Fruit fly (Drosophila melanogaster) whole organism, embryonic: ENCODE data around the gene p23.

Source experiments
- Asciz ChIP-seq: fragments of 200-800 bp; sonication (Bioruptor generic); optimal IDR thresholded peaks from 2 replicates; lab custom pipeline; 2017; ENCODE audit warnings: missing biosample characterization, mild to moderate bottlenecking, missing genetic modification characterization, missing genetic modification reagents
- B-H1 ChIP-seq: fragments of 200-800 bp; sonication (Bioruptor generic); IDR thresholded peaks from 3 replicates; pipeline ENCODE4 v1.3.6; 2022; ENCODE audit warnings: missing biosample characterization, missing genetic modification characterization
- Blimp-1 ChIP-seq: fragments of 200-800 bp; sonication (Bioruptor generic); optimal IDR thresholded peaks from 3 replicates; lab custom pipeline; 2018; ENCODE audit warnings: missing biosample characterization, missing genetic modification characterization, mild to moderate bottlenecking, moderate library complexity, missing genetic modification reagents
- C15 ChIP-seq: fragments of 200-800 bp; sonication (Bioruptor generic); IDR thresholded peaks from 3 replicates; pipeline ENCODE4 v1.3.6; 2022; ENCODE audit warnings: missing biosample characterization, missing genetic modification characterization
- CG10462 ChIP-seq: fragments of 200-800 bp; sonication (Bioruptor generic); optimal IDR thresholded peaks from 2 replicates; lab custom pipeline; 2016; ENCODE audit warnings: missing biosample characterization, missing genetic modification characterization
- CG1233 ChIP-seq: fragments of 200-800 bp; sonication (Bioruptor generic); optimal IDR thresholded peaks from 4 replicates; lab custom pipeline; 2018; ENCODE audit warnings: missing biosample characterization, mild to moderate bottlenecking, missing genetic modification characterization
- CG12769 ChIP-seq: fragments of 200-800 bp; sonication (Bioruptor generic); optimal IDR thresholded peaks from 2 replicates; lab custom pipeline; 2019; ENCODE audit warnings: missing biosample characterization, mild to moderate bottlenecking, missing genetic modification characterization, moderate library complexity
- CG13624 ChIP-seq: fragments of 200-800 bp; sonication (Bioruptor generic); optimal IDR thresholded peaks from 2 replicates; lab custom pipeline; 2016; ENCODE audit warnings: missing biosample characterization, missing genetic modification characterization
- CG14441 ChIP-seq: fragments of 200-800 bp; sonication (Bioruptor generic); IDR thresholded peaks from 2 replicates; pipeline ENCODE4 v1.3.6; 2022; ENCODE audit warnings: missing biosample characterization, missing genetic modification characterization
- CG14710 ChIP-seq: fragments of 200-800 bp; sonication (Bioruptor generic); optimal IDR thresholded peaks from 3 replicates; lab custom pipeline; 2019; ENCODE audit warnings: missing biosample characterization, mild to moderate bottlenecking, missing genetic modification characterization, moderate library complexity
- CG17359 ChIP-seq: fragments of 200-800 bp; sonication (Bioruptor generic); optimal IDR thresholded peaks from 3 replicates; lab custom pipeline; 2018; ENCODE audit warnings: missing biosample characterization, mild to moderate bottlenecking, missing genetic modification characterization, moderate library complexity
- CG1832 ChIP-seq: fragments of 200-800 bp; sonication (Bioruptor generic); optimal IDR thresholded peaks from 2 replicates; lab custom pipeline; 2017; ENCODE audit warnings: missing biosample characterization, mild to moderate bottlenecking, missing genetic modification characterization, inconsistent platforms
- CG18764 ChIP-seq: fragments of 200-800 bp; sonication (Bioruptor generic); optimal IDR thresholded peaks from 3 replicates; lab custom pipeline; 2016; ENCODE audit warnings: missing biosample characterization, missing genetic modification characterization
- CG31388 ChIP-seq: fragments of 200-800 bp; sonication (Bioruptor generic); optimal IDR thresholded peaks from 2 replicates; lab custom pipeline; 2016; ENCODE audit warnings: missing biosample characterization, missing genetic modification characterization
- CG3847 ChIP-seq: fragments of 200-800 bp; sonication (Bioruptor generic); IDR thresholded peaks from 2 replicates; pipeline ENCODE4 v1.3.6; 2022; ENCODE audit warnings: missing biosample characterization, missing genetic modification characterization
- CG8388 ChIP-seq: fragments of 200-800 bp; sonication (Bioruptor generic); optimal IDR thresholded peaks from 2 replicates; lab custom pipeline; 2019; ENCODE audit warnings: missing biosample characterization, mild to moderate bottlenecking, missing genetic modification characterization, moderate library complexity
- Camta ChIP-seq: fragments of 200-800 bp; sonication (Bioruptor generic); optimal IDR thresholded peaks from 2 replicates; lab custom pipeline; 2016; ENCODE audit warnings: missing biosample characterization, missing genetic modification characterization
- D19B ChIP-seq: fragments of 200-800 bp; sonication (Bioruptor generic); optimal IDR thresholded peaks from 2 replicates; lab custom pipeline; 2017; ENCODE audit warnings: missing biosample characterization, mild to moderate bottlenecking, missing genetic modification characterization
- HLH54F ChIP-seq: fragments of 200-800 bp; sonication (Bioruptor generic); optimal IDR thresholded peaks from 3 replicates; lab custom pipeline; 2016; ENCODE audit warnings: missing biosample characterization, missing genetic modification characterization
- Hsf ChIP-seq: fragments of 200-800 bp; sonication (Bioruptor generic); optimal IDR thresholded peaks from 3 replicates; lab custom pipeline; 2016; ENCODE audit warnings: missing biosample characterization, missing genetic modification characterization
- Jarid2 ChIP-seq: fragments of 200-800 bp; sonication (Bioruptor generic); optimal IDR thresholded peaks from 3 replicates; lab custom pipeline; 2017; ENCODE audit warnings: mild to moderate bottlenecking, missing biosample characterization, missing genetic modification reagents, missing genetic modification characterization
- Lim3 ChIP-seq: fragments of 200-800 bp; sonication (Bioruptor generic); IDR thresholded peaks from 2 replicates; pipeline ENCODE4 v1.3.6; 2022; ENCODE audit warnings: missing biosample characterization, missing genetic modification characterization
- Med ChIP-seq: fragments of 200-800 bp; sonication (Bioruptor generic); peaks from one replicate; lab custom pipeline; 2016; ENCODE audit warnings: missing biosample characterization, missing genetic modification characterization, mild to moderate bottlenecking, inconsistent platforms, moderate library complexity
- Nf-YB ChIP-seq: fragments of 200-800 bp; sonication (Bioruptor generic); optimal IDR thresholded peaks from 3 replicates; lab custom pipeline; 2019; ENCODE audit warnings: missing biosample characterization, mild to moderate bottlenecking, missing genetic modification characterization, moderate library complexity
- NfI ChIP-seq: fragments of 200-800 bp; sonication (Bioruptor generic); optimal IDR thresholded peaks from 3 replicates; lab custom pipeline; 2018; ENCODE audit warnings: missing biosample characterization, mild to moderate bottlenecking, missing genetic modification characterization, moderate library complexity
- Scr ChIP-seq: fragments of 200-800 bp; sonication (Bioruptor generic); IDR thresholded peaks from 2 replicates; pipeline ENCODE4 v1.3.6; 2022; ENCODE audit warnings: missing biosample characterization, missing genetic modification characterization; ENCODE audit not compliant: partially characterized antibody
- Sry-β ChIP-seq: fragments of 200-800 bp; sonication (Bioruptor generic); optimal IDR thresholded peaks from 2 replicates; lab custom pipeline; 2018; ENCODE audit warnings: missing biosample characterization, mild to moderate bottlenecking, missing genetic modification characterization, moderate library complexity
- Tbp ChIP-seq: fragments of >200 bp; optimal IDR thresholded peaks from 2 replicates; lab custom pipeline; 2018; ENCODE audit warnings: missing biosample characterization, missing genetic modification characterization
- Trl ChIP-seq, 3 experiments: fragments of >200 bp in 2 of 3; fragments of 200-800 bp in 1 of 3; sonication (Bioruptor generic) in 1 of 3; optimal IDR thresholded peaks; 2 replicates in 1 of 3; 3 replicates in 2 of 3; lab custom pipeline; 2016 to 2017; ENCODE audit warnings: missing biosample characterization in 1 of 3, missing genetic modification characterization in 1 of 3
- ase ChIP-seq: fragments of 200-800 bp; sonication (Bioruptor generic); IDR thresholded peaks from 3 replicates; pipeline ENCODE4 v1.3.6; 2022; ENCODE audit warnings: missing biosample characterization, missing genetic modification characterization
- bcd ChIP-seq: fragments of 200-800 bp; sonication (Bioruptor generic); optimal IDR thresholded peaks from 2 replicates; lab custom pipeline; 2017; ENCODE audit warnings: missing biosample characterization, mild to moderate bottlenecking, missing genetic modification characterization
- bigmax ChIP-seq: fragments of 200-800 bp; sonication (Bioruptor generic); optimal IDR thresholded peaks from 2 replicates; lab custom pipeline; 2018; ENCODE audit warnings: missing biosample characterization, mild to moderate bottlenecking, missing genetic modification characterization
- br ChIP-seq: fragments of >200 bp; optimal IDR thresholded peaks from 2 replicates; lab custom pipeline; 2017
- croc ChIP-seq: fragments of 200-800 bp; sonication (Bioruptor generic); conservative IDR thresholded peaks from 3 replicates; pipeline ENCODE4 v1.3.6; 2022; ENCODE audit warnings: missing biosample characterization, missing genetic modification characterization
- en ChIP-seq: fragments of 200-800 bp; sonication (Bioruptor generic); optimal IDR thresholded peaks from 2 replicates; lab custom pipeline; 2016; ENCODE audit warnings: missing biosample characterization, missing genetic modification characterization
- gfzf ChIP-seq: fragments of 200-800 bp; sonication (Bioruptor generic); optimal IDR thresholded peaks from 2 replicates; lab custom pipeline; 2016; ENCODE audit warnings: missing biosample characterization, mild to moderate bottlenecking, missing genetic modification characterization, moderate library complexity
- h ChIP-seq: fragments of >200 bp; optimal IDR thresholded peaks from 2 replicates; lab custom pipeline; 2017
- hbn ChIP-seq: fragments of 200-800 bp; sonication (Bioruptor generic); IDR thresholded peaks from 2 replicates; pipeline ENCODE4 v1.3.6; 2022; ENCODE audit warnings: missing biosample characterization, missing genetic modification characterization; ENCODE audit not compliant: partially characterized antibody
- hkb ChIP-seq, 2 experiments: fragments of 200-800 bp in 1 of 2; fragments of >200 bp in 1 of 2; sonication (Bioruptor generic) in 1 of 2; IDR thresholded peaks in 1 of 2; optimal IDR thresholded peaks in 1 of 2; 2 replicates each; pipeline versions ENCODE4 v1.3.6 to Lab custom; 2017 to 2022; ENCODE audit warnings: missing biosample characterization in 1 of 2, missing genetic modification characterization in 1 of 2
- ind ChIP-seq: fragments of 200-800 bp; sonication (Bioruptor generic); optimal IDR thresholded peaks from 3 replicates; lab custom pipeline; 2016; ENCODE audit warnings: missing biosample characterization, missing genetic modification characterization
- nerfin-1 ChIP-seq: fragments of 200-800 bp; sonication (Bioruptor generic); optimal IDR thresholded peaks from 3 replicates; lab custom pipeline; 2019; ENCODE audit warnings: missing biosample characterization, mild to moderate bottlenecking, missing genetic modification characterization, moderate library complexity
- nerfin-2 ChIP-seq: fragments of 200-800 bp; sonication (Bioruptor generic); IDR thresholded peaks from 2 replicates; pipeline ENCODE4 v1.3.6; 2022; ENCODE audit warnings: missing biosample characterization, missing genetic modification characterization; ENCODE audit not compliant: partially characterized antibody
- org-1 ChIP-seq: fragments of 200-800 bp; sonication (Bioruptor generic); optimal IDR thresholded peaks from 2 replicates; lab custom pipeline; 2017; ENCODE audit warnings: missing biosample characterization, missing genetic modification characterization
- pita ChIP-seq: fragments of 200-800 bp; sonication (Bioruptor generic); optimal IDR thresholded peaks from 2 replicates; lab custom pipeline; 2017; ENCODE audit warnings: missing biosample characterization, mild to moderate bottlenecking, missing genetic modification characterization
- pnt ChIP-seq: fragments of 200-800 bp; sonication (Bioruptor generic); optimal IDR thresholded peaks from 3 replicates; lab custom pipeline; 2016; ENCODE audit warnings: missing biosample characterization, missing genetic modification characterization
- ranshi ChIP-seq: fragments of 200-800 bp; sonication (Bioruptor generic); IDR thresholded peaks from 2 replicates; pipeline ENCODE4 v1.3.6; 2022; ENCODE audit warnings: missing biosample characterization, missing genetic modification characterization
- row ChIP-seq: fragments of 200-800 bp; sonication (Bioruptor generic); IDR thresholded peaks from 3 replicates; pipeline ENCODE4 v1.3.6; 2022; ENCODE audit warnings: missing biosample characterization, missing genetic modification characterization
- sima ChIP-seq: fragments of 200-800 bp; sonication (Bioruptor generic); optimal IDR thresholded peaks from 2 replicates; lab custom pipeline; 2016; ENCODE audit warnings: missing biosample characterization, missing genetic modification characterization
- sna ChIP-seq: fragments of 200-800 bp; sonication (Bioruptor generic); IDR thresholded peaks from 2 replicates; pipeline ENCODE4 v1.3.6; 2022; ENCODE audit warnings: missing biosample characterization, missing genetic modification characterization; ENCODE audit not compliant: partially characterized antibody
- stc ChIP-seq: fragments of 200-800 bp; sonication (Bioruptor generic); IDR thresholded peaks from 2 replicates; pipeline ENCODE4 v1.3.6; 2022; ENCODE audit warnings: missing biosample characterization, missing genetic modification characterization
- tup ChIP-seq: fragments of 200-800 bp; sonication (Bioruptor generic); optimal IDR thresholded peaks from 2 replicates; lab custom pipeline; 2016; ENCODE audit warnings: missing biosample characterization, mild to moderate bottlenecking, missing genetic modification characterization, moderate library complexity

The p23 gene

dm6 chr3R:9637361-9637760 is 40.4 kb upstream of the p23 start, which contains the start of gene Scm (continued):
- TF ChIP-seq Hsf (GFP tag; lab: Kevin White, UChicago) (no peak), CG14441 (GFP tag; lab: Robert Waterston, UW) (no peak), CG13624 (peak; percentile 36), hbn (peak; percentile 92), HLH54F (GFP tag; lab: Kevin White, UChicago) (no peak), CG31388 (GFP tag; lab: Kevin White, UChicago) (no peak), Jarid2 (GFP tag; lab: Kevin White, UChicago) (no peak), CG8388 (GFP tag; lab: Kevin White, UChicago) (no peak), pnt (GFP tag; lab: Kevin White, UChicago) (no peak), Blimp-1 (GFP tag; lab: Kevin White, UChicago) (no peak), croc (GFP tag; lab: Robert Waterston, UW) (no peak), Trl (optimal IDR thresholded peaks at IDR 0.05; lab: Kevin White, UChicago) (no peak), Trl (GFP tag; optimal IDR thresholded peaks at IDR 0.05; lab: Kevin White, UChicago) (no peak), nerfin-2 (GFP tag; lab: Robert Waterston, UW) (peak; percentile 80), sima (GFP tag; lab: Kevin White, UChicago) (no peak), ase (GFP tag; lab: Robert Waterston, UW) (no peak), stc (no peak), bcd (no peak), bigmax (GFP tag; lab: Kevin White, UChicago) (no peak), gfzf (GFP tag; lab: Kevin White, UChicago) (peak; percentile 37), Lim3 (GFP tag; lab: Robert Waterston, UW) (no peak), h (lab: Kevin White, UChicago) (no peak), CG1832 (GFP tag; lab: Kevin White, UChicago) (no peak), Med (GFP tag; lab: Kevin White, UChicago) (peak; percentile 58), B-H1 (GFP tag; lab: Robert Waterston, UW) (no peak), CG1233 (no peak), Tbp (GFP tag; lab: Kevin White, UChicago) (no peak), NfI (GFP tag; lab: Kevin White, UChicago) (no peak), en (GFP tag; lab: Kevin White, UChicago) (no peak), sna (GFP tag; lab: Robert Waterston, UW) (peak; percentile 95), Sry-β (GFP tag; lab: Kevin White, UChicago) (no peak), br (lab: Kevin White, UChicago) (no peak), CG3847 (GFP tag; lab: Robert Waterston, UW) (no peak), ranshi (no peak), ind (no peak), CG12769 (no peak), Asciz (GFP tag; lab: Kevin White, UChicago) (no peak), org-1 (no peak), hkb (optimal IDR thresholded peaks at IDR 0.05; lab: Kevin White, UChicago) (no peak), hkb (GFP tag; IDR thresholded peaks at IDR 0.05; lab: Robert Waterston, UW) (no peak), nerfin-1 (tag; lab: Kevin White, UChicago) (peak; percentile 53), CG17359 (tag; lab: Kevin White, UChicago) (no peak), tup (GFP tag; lab: Kevin White, UChicago) (no peak), Scr (GFP tag; lab: Robert Waterston, UW) (peak; percentile 88), Camta (GFP tag; lab: Kevin White, UChicago) (no peak), CG18764 (GFP tag; lab: Kevin White, UChicago) (no peak), row (GFP tag; lab: Robert Waterston, UW) (peak; percentile 54), C15 (GFP tag; lab: Robert Waterston, UW) (no peak), CG10462 (GFP tag; lab: Kevin White, UChicago) (no peak), pita (GFP tag; lab: Kevin White, UChicago) (no peak), CG14710 (tag; lab: Kevin White, UChicago) (peak; percentile 54), Nf-YB (peak; percentile 59), D19B (GFP tag; lab: Kevin White, UChicago) (no peak)
